Fruit fly (Drosophila melanogaster) whole organism, adult: Measurements from ENCODE around the gene pch2.

Source experiments
- CG12768 ChIP-seq: fragments of 200-800 bp; sonication (Bioruptor generic); optimal IDR thresholded peaks from 2 replicates; lab custom pipeline; 2017; ENCODE audit warnings: missing biosample characterization, missing genetic modification characterization, mild to moderate bottlenecking, moderate library complexity, missing genetic modification reagents
- CG14711 ChIP-seq: fragments of 200-800 bp; sonication (Bioruptor generic); optimal IDR thresholded peaks from 2 replicates; lab custom pipeline; 2018; ENCODE audit warnings: missing biosample characterization, mild to moderate bottlenecking, missing genetic modification characterization, moderate library complexity
- CG33017 ChIP-seq: fragments of 200-800 bp; sonication (Bioruptor generic); optimal IDR thresholded peaks from 2 replicates; lab custom pipeline; 2018; ENCODE audit warnings: missing biosample characterization, mild to moderate bottlenecking, missing genetic modification characterization, moderate library complexity
- CG7045 ChIP-seq: fragments of 200-800 bp; sonication (Bioruptor generic); optimal IDR thresholded peaks from 2 replicates; lab custom pipeline; 2017; ENCODE audit warnings: missing biosample characterization, mild to moderate bottlenecking, missing genetic modification characterization
- CG7101 ChIP-seq: fragments of 200-800 bp; sonication (Bioruptor generic); optimal IDR thresholded peaks from 2 replicates; lab custom pipeline; 2018; ENCODE audit warnings: missing biosample characterization, mild to moderate bottlenecking, missing genetic modification characterization, moderate library complexity
- Clk ChIP-seq: fragments of 200-800 bp; sonication (Bioruptor generic); optimal IDR thresholded peaks from 2 replicates; lab custom pipeline; 2017; ENCODE audit warnings: missing biosample characterization, missing genetic modification characterization
- Hr96 ChIP-seq: fragments of 200-800 bp; sonication (Bioruptor generic); optimal IDR thresholded peaks from 2 replicates; lab custom pipeline; 2016; ENCODE audit warnings: missing biosample characterization, missing genetic modification characterization
- cic ChIP-seq: fragments of 200-800 bp; sonication (Bioruptor generic); optimal IDR thresholded peaks from 2 replicates; lab custom pipeline; 2017; ENCODE audit warnings: missing biosample characterization, mild to moderate bottlenecking, missing genetic modification characterization, moderate library complexity
- cnc ChIP-seq, 2 experiments: fragments of >200 bp; optimal IDR thresholded peaks; 2 replicates each; lab custom pipeline; 2017
- pad ChIP-seq: fragments of 200-800 bp; sonication (Bioruptor generic); optimal IDR thresholded peaks from 3 replicates; lab custom pipeline; 2017; ENCODE audit warnings: missing biosample characterization, missing genetic modification characterization, mild to moderate bottlenecking, moderate library complexity, missing genetic modification reagents

dm6 chr3R:8596161-8596560 lies 34.6 kb upstream of the pch2 start:
- no peak for TF ChIP-seq CG33017 (tag; lab: Kevin White, UChicago)
- TF ChIP-seq Hr96 (GFP tag; lab: Kevin White, UChicago) = no peak
- TF ChIP-seq CG12768 (GFP tag; lab: Kevin White, UChicago) = no peak
- no peak for TF ChIP-seq Clk
- no peak for TF ChIP-seq CG7101
- no peak for TF ChIP-seq CG7045
- no peak for TF ChIP-seq pad (GFP tag; lab: Kevin White, UChicago)
- TF ChIP-seq cic (GFP tag; lab: Kevin White, UChicago) = no peak
- TF ChIP-seq cnc (optimal IDR thresholded peaks at IDR 0.05; lab: Kevin White, UChicago) = no peak
- no peak for TF ChIP-seq CG14711 (tag; lab: Kevin White, UChicago)
